Fruit fly (Drosophila melanogaster) whole organism, embryonic: ENCODE results near the gene Cpsf5.

ENCODE experiments used
- ATbp ChIP-seq: fragments of 200-800 bp; sonication (Bioruptor generic); optimal IDR thresholded peaks from 2 replicates; lab custom pipeline; 2017; ENCODE audit warnings: missing biosample characterization, mild to moderate bottlenecking, missing genetic modification characterization, missing genetic modification reagents
- B-H1 ChIP-seq: fragments of 200-800 bp; sonication (Bioruptor generic); IDR thresholded peaks from 3 replicates; pipeline ENCODE4 v1.3.6; 2022; ENCODE audit warnings: missing biosample characterization, missing genetic modification characterization
- CG10147 ChIP-seq: fragments of 200-800 bp; sonication (Bioruptor generic); optimal IDR thresholded peaks from 2 replicates; lab custom pipeline; 2019; ENCODE audit warnings: missing biosample characterization, mild to moderate bottlenecking, missing genetic modification characterization, moderate library complexity
- CG10366 ChIP-seq: fragments of 200-800 bp; sonication (Bioruptor generic); IDR thresholded peaks from 2 replicates; pipeline ENCODE4 v1.3.6; 2022; ENCODE audit warnings: missing biosample characterization, missing genetic modification characterization
- CG11247 ChIP-seq: fragments of 200-800 bp; sonication (Bioruptor generic); IDR thresholded peaks from 2 replicates; pipeline ENCODE4 v1.3.6; 2022; ENCODE audit warnings: missing biosample characterization, missing genetic modification characterization
- CG12104 ChIP-seq: fragments of 200-800 bp; sonication (Bioruptor generic); optimal IDR thresholded peaks from 3 replicates; lab custom pipeline; 2016; ENCODE audit warnings: missing biosample characterization, missing genetic modification characterization
- CG13296 ChIP-seq: fragments of 200-800 bp; sonication (Bioruptor generic); optimal IDR thresholded peaks from 3 replicates; lab custom pipeline; 2018; ENCODE audit warnings: missing biosample characterization, mild to moderate bottlenecking, missing genetic modification characterization
- CG15601 ChIP-seq: fragments of 200-800 bp; sonication (Bioruptor generic); optimal IDR thresholded peaks from 3 replicates; lab custom pipeline; 2019; ENCODE audit warnings: missing biosample characterization, mild to moderate bottlenecking, missing genetic modification characterization, moderate library complexity
- CG16779 ChIP-seq: fragments of 200-800 bp; sonication (Bioruptor generic); IDR thresholded peaks from 2 replicates; pipeline ENCODE4 v1.3.6; 2022; ENCODE audit warnings: missing biosample characterization, missing genetic modification characterization
- CG18599 ChIP-seq: fragments of 200-800 bp; sonication (Bioruptor generic); optimal IDR thresholded peaks from 3 replicates; lab custom pipeline; 2017; ENCODE audit warnings: missing biosample characterization, missing genetic modification characterization, mild to moderate bottlenecking, moderate library complexity, missing genetic modification reagents
- CG2120 ChIP-seq: fragments of 200-800 bp; sonication (Bioruptor generic); optimal IDR thresholded peaks from 3 replicates; lab custom pipeline; 2016; ENCODE audit warnings: missing biosample characterization, missing genetic modification characterization
- CG2199 ChIP-seq: fragments of 200-800 bp; sonication (Bioruptor generic); IDR thresholded peaks from 3 replicates; pipeline ENCODE4 v1.3.6; 2022; ENCODE audit warnings: missing biosample characterization, missing genetic modification characterization
- CG31388 ChIP-seq: fragments of 200-800 bp; sonication (Bioruptor generic); optimal IDR thresholded peaks from 2 replicates; lab custom pipeline; 2016; ENCODE audit warnings: missing biosample characterization, missing genetic modification characterization
- CG32772 ChIP-seq: fragments of 200-800 bp; sonication (Bioruptor generic); IDR thresholded peaks from 2 replicates; pipeline ENCODE4 v1.3.6; 2022; ENCODE audit warnings: missing biosample characterization, missing genetic modification characterization
- CG33557 ChIP-seq: fragments of 200-800 bp; sonication (Bioruptor generic); optimal IDR thresholded peaks from 2 replicates; lab custom pipeline; 2019; ENCODE audit warnings: missing biosample characterization, mild to moderate bottlenecking, missing genetic modification characterization, moderate library complexity
- CG3838 ChIP-seq: fragments of 200-800 bp; sonication (Bioruptor generic); optimal IDR thresholded peaks from 3 replicates; lab custom pipeline; 2016; ENCODE audit warnings: missing biosample characterization, missing genetic modification characterization
- CG43689 ChIP-seq: fragments of 200-800 bp; sonication (Bioruptor generic); IDR thresholded peaks from 2 replicates; pipeline ENCODE4 v1.3.6; 2022; ENCODE audit warnings: missing biosample characterization, missing genetic modification characterization
- CG4424 ChIP-seq: fragments of 200-800 bp; sonication (Bioruptor generic); optimal IDR thresholded peaks from 3 replicates; lab custom pipeline; 2016; ENCODE audit warnings: missing biosample characterization, missing genetic modification characterization
- CG4820 ChIP-seq: fragments of 200-800 bp; sonication (Bioruptor generic); optimal IDR thresholded peaks from 3 replicates; lab custom pipeline; 2016; ENCODE audit warnings: missing biosample characterization, missing genetic modification characterization
- CG6654 ChIP-seq: fragments of 200-800 bp; sonication (Bioruptor generic); optimal IDR thresholded peaks from 2 replicates; lab custom pipeline; 2017; ENCODE audit warnings: missing biosample characterization, mild to moderate bottlenecking, missing genetic modification characterization
- CG8290 ChIP-seq, 3 experiments: fragments of 200-800 bp; sonication (Bioruptor generic); optimal IDR thresholded peaks; 2 replicates each; lab custom pipeline; 2016 to 2019; ENCODE audit warnings: missing biosample characterization in 3 of 3, missing genetic modification characterization in 3 of 3, mild to moderate bottlenecking in 2 of 3, moderate library complexity in 1 of 3
- CG8478 ChIP-seq: fragments of >200 bp; optimal IDR thresholded peaks from 2 replicates; lab custom pipeline; 2018
- CG9609 ChIP-seq: fragments of 200-800 bp; sonication (Bioruptor generic); optimal IDR thresholded peaks from 3 replicates; lab custom pipeline; 2016; ENCODE audit warnings: missing biosample characterization, missing genetic modification characterization
- CHES-1-like ChIP-seq: fragments of 200-800 bp; sonication (Bioruptor generic); optimal IDR thresholded peaks from 2 replicates; lab custom pipeline; 2016; ENCODE audit warnings: missing biosample characterization, missing genetic modification characterization
- Gsc ChIP-seq: fragments of 200-800 bp; sonication (Bioruptor generic); IDR thresholded peaks from 2 replicates; pipeline ENCODE4 v1.3.6; 2022; ENCODE audit warnings: missing biosample characterization, missing genetic modification characterization
- Hr3 ChIP-seq: fragments of 200-800 bp; sonication (Bioruptor generic); optimal IDR thresholded peaks from 3 replicates; lab custom pipeline; 2016; ENCODE audit warnings: missing biosample characterization, missing genetic modification characterization
- Lim3 ChIP-seq: fragments of 200-800 bp; sonication (Bioruptor generic); IDR thresholded peaks from 2 replicates; pipeline ENCODE4 v1.3.6; 2022; ENCODE audit warnings: missing biosample characterization, missing genetic modification characterization
- MBD-R2 ChIP-seq: fragments of 200-800 bp; sonication (Bioruptor generic); IDR thresholded peaks from 2 replicates; pipeline ENCODE4 v1.3.6; 2022; ENCODE audit warnings: missing biosample characterization, missing genetic modification characterization
- Neu2 ChIP-seq: fragments of 200-800 bp; sonication (Bioruptor generic); optimal IDR thresholded peaks from 3 replicates; lab custom pipeline; 2016; ENCODE audit warnings: missing biosample characterization, missing genetic modification characterization, borderline replicate concordance
- Sox102F ChIP-seq: fragments of 200-800 bp; sonication (Bioruptor generic); optimal IDR thresholded peaks from 2 replicates; lab custom pipeline; 2018; ENCODE audit warnings: missing biosample characterization, mild to moderate bottlenecking, missing genetic modification characterization, moderate library complexity
- Trl ChIP-seq, 3 experiments: fragments of >200 bp in 2 of 3; fragments of 200-800 bp in 1 of 3; sonication (Bioruptor generic) in 1 of 3; optimal IDR thresholded peaks; 2 replicates in 1 of 3; 3 replicates in 2 of 3; lab custom pipeline; 2016 to 2017; ENCODE audit warnings: missing biosample characterization in 1 of 3, missing genetic modification characterization in 1 of 3
- Xrp1 ChIP-seq: fragments of 200-800 bp; sonication (Bioruptor generic); IDR thresholded peaks from 2 replicates; pipeline ENCODE4 v1.3.6; 2022; ENCODE audit warnings: missing biosample characterization, missing genetic modification characterization
- al ChIP-seq: fragments of 200-800 bp; sonication (Bioruptor generic); IDR thresholded peaks from 2 replicates; pipeline ENCODE4 v1.3.6; 2022; ENCODE audit warnings: missing biosample characterization, missing genetic modification characterization
- bowl ChIP-seq: fragments of 200-800 bp; sonication (Bioruptor generic); IDR thresholded peaks from 2 replicates; pipeline ENCODE4 v1.3.6; 2022; ENCODE audit warnings: missing biosample characterization, missing genetic modification characterization
- cas ChIP-seq: fragments of 200-800 bp; sonication (Bioruptor generic); IDR thresholded peaks from 2 replicates; pipeline ENCODE4 v1.3.6; 2022; ENCODE audit warnings: missing biosample characterization, missing genetic modification characterization
- croc ChIP-seq: fragments of 200-800 bp; sonication (Bioruptor generic); conservative IDR thresholded peaks from 3 replicates; pipeline ENCODE4 v1.3.6; 2022; ENCODE audit warnings: missing biosample characterization, missing genetic modification characterization
- crol ChIP-seq: fragments of 200-800 bp; sonication (Bioruptor generic); IDR thresholded peaks from 2 replicates; pipeline ENCODE4 v1.3.6; 2022; ENCODE audit warnings: missing biosample characterization, missing genetic modification characterization
- dpn ChIP-seq, 2 experiments: fragments of 200-800 bp; sonication (Bioruptor generic); optimal IDR thresholded peaks; 3 replicates each; lab custom pipeline; 2016; ENCODE audit warnings: missing biosample characterization in 2 of 2, missing genetic modification characterization in 2 of 2
- fd102C ChIP-seq: fragments of 200-800 bp; sonication (Bioruptor generic); optimal IDR thresholded peaks from 2 replicates; lab custom pipeline; 2018; ENCODE audit warnings: missing biosample characterization, mild to moderate bottlenecking, missing genetic modification characterization, moderate library complexity
- gcm ChIP-seq: fragments of 200-800 bp; sonication (Bioruptor generic); optimal IDR thresholded peaks from 2 replicates; lab custom pipeline; 2019; ENCODE audit warnings: missing biosample characterization, mild to moderate bottlenecking, missing genetic modification characterization, moderate library complexity
- gcm2 ChIP-seq: fragments of 200-800 bp; sonication (Bioruptor generic); optimal IDR thresholded peaks from 2 replicates; lab custom pipeline; 2016; ENCODE audit warnings: missing biosample characterization, missing genetic modification characterization
- lov ChIP-seq, 2 experiments: fragments of 200-800 bp in 1 of 2; fragments of >200 bp in 1 of 2; sonication (Bioruptor generic) in 1 of 2; IDR thresholded peaks in 1 of 2; optimal IDR thresholded peaks in 1 of 2; 2 replicates in 1 of 2; 3 replicates in 1 of 2; pipeline versions ENCODE4 v1.3.6 to Lab custom; 2017 to 2022; ENCODE audit warnings: missing biosample characterization in 1 of 2, missing genetic modification characterization in 1 of 2
- odd ChIP-seq: fragments of 200-800 bp; sonication (Bioruptor generic); optimal IDR thresholded peaks from 2 replicates; lab custom pipeline; 2017; ENCODE audit warnings: missing biosample characterization, mild to moderate bottlenecking, missing genetic modification characterization
- peb ChIP-seq: fragments of 200-800 bp; sonication (Bioruptor generic); IDR thresholded peaks from 2 replicates; pipeline ENCODE4 v1.3.6; 2022; ENCODE audit warnings: missing biosample characterization, missing genetic modification characterization
- pnt ChIP-seq: fragments of 200-800 bp; sonication (Bioruptor generic); optimal IDR thresholded peaks from 3 replicates; lab custom pipeline; 2016; ENCODE audit warnings: missing biosample characterization, missing genetic modification characterization
- ranshi ChIP-seq: fragments of 200-800 bp; sonication (Bioruptor generic); IDR thresholded peaks from 2 replicates; pipeline ENCODE4 v1.3.6; 2022; ENCODE audit warnings: missing biosample characterization, missing genetic modification characterization
- salm ChIP-seq: fragments of 200-800 bp; sonication (Bioruptor generic); optimal IDR thresholded peaks from 2 replicates; lab custom pipeline; 2018; ENCODE audit warnings: missing biosample characterization, mild to moderate bottlenecking, missing genetic modification characterization
- schlank ChIP-seq: fragments of 200-800 bp; sonication (Bioruptor generic); optimal IDR thresholded peaks from 2 replicates; lab custom pipeline; 2018; ENCODE audit warnings: missing biosample characterization, mild to moderate bottlenecking, missing genetic modification characterization
- wek ChIP-seq: fragments of 200-800 bp; sonication (Bioruptor generic); optimal IDR thresholded peaks from 3 replicates; lab custom pipeline; 2018; ENCODE audit warnings: missing biosample characterization, mild to moderate bottlenecking, missing genetic modification characterization, moderate library complexity

Gene Cpsf5

DNA sequence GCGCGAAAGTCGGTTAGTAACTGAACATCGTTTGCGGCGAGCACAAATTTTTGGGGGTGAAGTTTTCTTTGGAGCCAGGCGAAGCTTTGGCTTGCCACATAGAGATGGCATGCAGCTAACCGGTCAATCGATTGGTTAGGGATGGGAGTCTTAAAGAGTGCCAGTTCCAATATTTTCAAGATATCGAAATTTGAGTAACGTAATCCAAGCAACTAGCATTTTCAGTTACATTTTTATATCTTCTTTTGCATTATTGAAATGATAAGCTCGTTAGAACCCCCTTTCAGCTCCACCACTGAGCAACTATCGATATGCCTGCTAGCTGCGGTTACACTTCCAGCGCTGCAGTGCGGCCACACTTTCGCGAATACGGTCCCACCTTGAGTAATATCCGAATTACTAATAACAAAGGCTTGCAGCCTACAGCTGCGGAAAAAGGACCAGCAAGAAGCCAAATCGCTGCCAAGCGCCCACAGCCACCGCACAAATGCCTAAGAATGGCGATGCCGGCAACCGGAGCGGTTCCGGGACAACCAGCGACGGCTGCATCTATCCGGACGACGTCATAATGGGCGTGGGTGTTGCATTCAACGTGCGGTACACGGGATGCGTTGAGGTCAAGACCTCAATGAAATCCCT is 15.9 kb downstream of the Cpsf5 start, which contains the start of the genes Atat and Shc (continued):
- no peak for TF ChIP-seq lov (optimal IDR thresholded peaks at IDR 0.05; lab: Kevin White, UChicago)
- peak; percentile 99 for TF ChIP-seq lov (GFP tag; IDR thresholded peaks at IDR 0.05; lab: Robert Waterston, UW)
- TF ChIP-seq peb, result peak; percentile 99
- TF ChIP-seq CG15601 (tag; lab: Kevin White, UChicago), result peak; percentile 97
- peak; percentile 97 for TF ChIP-seq gcm2 (GFP tag; lab: Kevin White, UChicago)
- peak; percentile 97 for TF ChIP-seq CG3838
- peak; percentile 96 for TF ChIP-seq bowl (GFP tag; lab: Robert Waterston, UW)
- TF ChIP-seq CG16779 (GFP tag; lab: Robert Waterston, UW), result peak; percentile 98
- peak; percentile 99 for TF ChIP-seq CG2199
- peak; percentile 93 for TF ChIP-seq salm
- TF ChIP-seq Gsc (GFP tag; lab: Robert Waterston, UW), result peak; percentile 99
- TF ChIP-seq odd (GFP tag; lab: Kevin White, UChicago), result peak; percentile 88
- TF ChIP-seq Hr3 (GFP tag; lab: Kevin White, UChicago), result peak; percentile 100
- peak; percentile 98 for TF ChIP-seq CG31388 (GFP tag; lab: Kevin White, UChicago)
- TF ChIP-seq CG43689, result peak; percentile 98
- TF ChIP-seq Lim3 (GFP tag; lab: Robert Waterston, UW), result peak; percentile 99
- peak; percentile 100 for TF ChIP-seq CG10366 (GFP tag; lab: Robert Waterston, UW)
- peak; percentile 98 for TF ChIP-seq schlank
- peak; percentile 100 for TF ChIP-seq MBD-R2 (GFP tag; lab: Robert Waterston, UW)
- TF ChIP-seq CG11247 (GFP tag; lab: Robert Waterston, UW), result peak; percentile 100
- peak; percentile 100 for TF ChIP-seq CG32772 (GFP tag; lab: Robert Waterston, UW)
- TF ChIP-seq CG12104 (GFP tag; lab: Kevin White, UChicago), result peak; percentile 98
- TF ChIP-seq CG2120 (GFP tag; lab: Kevin White, UChicago), result peak; percentile 100
- peak; percentile 93 for TF ChIP-seq ATbp (GFP tag; lab: Kevin White, UChicago)
- peak; percentile 100 for TF ChIP-seq dpn (GFP tag; optimal IDR thresholded peaks at IDR 0.05; lab: Kevin White, UChicago)
- peak; percentile 99 for TF ChIP-seq CG4424 (GFP tag; lab: Kevin White, UChicago)
- TF ChIP-seq B-H1, result peak; percentile 99
- peak; percentile 100 for TF ChIP-seq al (GFP tag; lab: Robert Waterston, UW)
- TF ChIP-seq CG8290 (GFP tag; optimal IDR thresholded peaks at IDR 0.05; lab: Kevin White, UChicago), result peak; percentile 99
- TF ChIP-seq CG8290 (tag; optimal IDR thresholded peaks at IDR 0.05; lab: Kevin White, UChicago), result peak; percentile 98 to 100
- peak; percentile 99 for TF ChIP-seq Xrp1
- peak; percentile 93 for TF ChIP-seq CG33557 (GFP tag; lab: Kevin White, UChicago)
- TF ChIP-seq CG4820, result peak; percentile 99
- peak; percentile 92 for TF ChIP-seq gcm (GFP tag; lab: Kevin White, UChicago)
- peak; percentile 100 for TF ChIP-seq ranshi
- TF ChIP-seq fd102C (GFP tag; lab: Kevin White, UChicago), result peak; percentile 77
- TF ChIP-seq CG10147 (GFP tag; lab: Kevin White, UChicago), result peak; percentile 99
- peak; percentile 100 for TF ChIP-seq CHES-1-like (GFP tag; lab: Kevin White, UChicago)
- peak; percentile 97 for TF ChIP-seq Neu2 (GFP tag; lab: Kevin White, UChicago)
- peak; percentile 99 for TF ChIP-seq cas (GFP tag; lab: Robert Waterston, UW)
- peak; percentile 85 for TF ChIP-seq crol (GFP tag; lab: Robert Waterston, UW)
- peak; percentile 97 for TF ChIP-seq CG13296 (GFP tag; lab: Kevin White, UChicago)
- peak; percentile 99 for TF ChIP-seq croc (GFP tag; lab: Robert Waterston, UW)
- peak; percentile 94 for TF ChIP-seq CG6654 (GFP tag; lab: Kevin White, UChicago)
- TF ChIP-seq Sox102F, result peak; percentile 99
- TF ChIP-seq Trl (optimal IDR thresholded peaks at IDR 0.05; lab: Kevin White, UChicago), result no peak
- TF ChIP-seq Trl (GFP tag; optimal IDR thresholded peaks at IDR 0.05; lab: Kevin White, UChicago), result peak; percentile 100
- TF ChIP-seq CG18599, result peak; percentile 99
- peak; percentile 55 for TF ChIP-seq CG8478
- peak; percentile 100 for TF ChIP-seq pnt (GFP tag; lab: Kevin White, UChicago)
- peak; percentile 83 for TF ChIP-seq wek (GFP tag; lab: Kevin White, UChicago)
- peak; percentile 100 for TF ChIP-seq CG9609 (GFP tag; lab: Kevin White, UChicago)
